Worm (Caenorhabditis elegans) whole organism, late embryonic: ENCODE measurements around the gene nsph-1.1.

Experiments used
- ceh-22 ChIP-seq: sonication (generic microtip); optimal IDR thresholded peaks from 2 replicates; lab custom pipeline; 2017; ENCODE audit warnings: missing biosample characterization, missing genetic modification characterization
- ceh-48 ChIP-seq: sonication (generic microtip); optimal IDR thresholded peaks from 2 replicates; lab custom pipeline; 2016; ENCODE audit warnings: missing genetic modification characterization, inconsistent platforms, missing compliant biosample characterization
- che-1 ChIP-seq: sonication (generic microtip); optimal IDR thresholded peaks from 2 replicates; lab custom pipeline; 2016; ENCODE audit warnings: mild to moderate bottlenecking, missing genetic modification characterization, missing compliant biosample characterization
- elt-2 ChIP-seq: sonication (generic microtip); optimal IDR thresholded peaks from 2 replicates; lab custom pipeline; 2016; ENCODE audit warnings: missing genetic modification reagents, missing genetic modification characterization, missing compliant biosample characterization
- ets-4 ChIP-seq: sonication (generic microtip); optimal IDR thresholded peaks from 2 replicates; lab custom pipeline; 2016; ENCODE audit warnings: missing genetic modification characterization, missing compliant biosample characterization
- eyg-1 ChIP-seq: sonication (generic microtip); optimal IDR thresholded peaks from 2 replicates; lab custom pipeline; 2016; ENCODE audit warnings: missing genotype, missing genetic modification characterization, missing compliant biosample characterization
- pha-4 ChIP-seq: fragments of 150-350 bp; optimal IDR thresholded peaks from 2 replicates; lab custom pipeline; 2018; ENCODE audit warnings: missing biosample characterization, missing genetic modification reagents, missing genetic modification characterization
- unc-86 ChIP-seq: sonication (generic microtip); optimal IDR thresholded peaks from 2 replicates; lab custom pipeline; 2016; ENCODE audit warnings: missing genetic modification characterization, missing compliant biosample characterization

- TF ChIP-seq ceh-22 (tag; lab: Kevin White, UChicago) (no peak), che-1 (no peak), ets-4 (tag; lab: Kevin White, UChicago) (no peak), elt-2 (tag; lab: Kevin White, UChicago) (no peak), unc-86 (tag; lab: Kevin White, UChicago) (no peak), eyg-1 (tag; lab: Kevin White, UChicago) (no peak), ceh-48 (no peak), pha-4 (tag; lab: Kevin White, UChicago) (no peak)
Observed at ce11 chrII:8744555-8745448, 21.8 kb upstream of the nsph-1.1 start.
